Worm (Caenorhabditis elegans) whole organism, early embryonic: ENCODE results near the gene ntl-2.

Experiments
- B0310.2 ChIP-seq: sonication (generic microtip); optimal IDR thresholded peaks from 2 replicates; lab custom pipeline; 2016; ENCODE audit warnings: mild to moderate bottlenecking, missing genetic modification characterization, missing compliant biosample characterization
- F13C5.2 ChIP-seq: sonication (generic microtip); optimal IDR thresholded peaks from 2 replicates; lab custom pipeline; 2017; ENCODE audit warnings: mild to moderate bottlenecking, missing genetic modification characterization, inconsistent platforms, missing compliant biosample characterization
- aly-1 ChIP-seq: sonication (generic microtip); optimal IDR thresholded peaks from 2 replicates; lab custom pipeline; 2016; ENCODE audit warnings: missing genetic modification characterization, missing compliant biosample characterization
- ama-1 ChIP-seq: fragments of 150-350 bp; optimal IDR thresholded peaks from 2 replicates; lab custom pipeline; 2014
- ceh-13 ChIP-seq: fragments of 200-800 bp; sonication (Bioruptor generic); optimal IDR thresholded peaks from 2 replicates; lab custom pipeline; 2018; ENCODE audit warnings: mild to moderate bottlenecking, missing genetic modification characterization, missing compliant biosample characterization
- ceh-36 ChIP-seq: sonication (generic microtip); optimal IDR thresholded peaks from 2 replicates; lab custom pipeline; 2016; ENCODE audit warnings: missing genetic modification characterization, inconsistent platforms, missing compliant biosample characterization
- ets-7 ChIP-seq: sonication (generic microtip); optimal IDR thresholded peaks from 2 replicates; lab custom pipeline; 2016; ENCODE audit warnings: missing genotype, missing genetic modification characterization, missing compliant biosample characterization
- flt-1 ChIP-seq: fragments of 200-800 bp; sonication (Bioruptor generic); IDR thresholded peaks from 2 replicates; pipeline ENCODE4 v1.3.6; 2022; ENCODE audit warnings: missing genetic modification characterization, missing compliant biosample characterization
- hmbx-1 ChIP-seq: sonication (generic microtip); optimal IDR thresholded peaks from 2 replicates; lab custom pipeline; 2016; ENCODE audit warnings: mild to moderate bottlenecking, missing genetic modification characterization, missing compliant biosample characterization
- hmg-4 ChIP-seq: fragments of 200-800 bp; sonication (Bioruptor generic); optimal IDR thresholded peaks from 2 replicates; lab custom pipeline; 2018; ENCODE audit warnings: mild to moderate bottlenecking, missing genetic modification characterization, missing compliant biosample characterization
- hnd-1 ChIP-seq: sonication (generic microtip); optimal IDR thresholded peaks from 2 replicates; lab custom pipeline; 2016; ENCODE audit warnings: missing genetic modification characterization, missing compliant biosample characterization
- pes-1 ChIP-seq: fragments of 200-800 bp; sonication (Bioruptor generic); IDR thresholded peaks from 2 replicates; pipeline ENCODE4 v1.3.6; 2022; ENCODE audit warnings: missing genetic modification reagents, missing genetic modification characterization, missing compliant biosample characterization
- scrt-1 ChIP-seq: fragments of 200-800 bp; sonication (Bioruptor generic); IDR thresholded peaks from 2 replicates; pipeline ENCODE4 v1.3.6; 2022; ENCODE audit warnings: missing genetic modification characterization, missing compliant biosample characterization
- sea-1 ChIP-seq: fragments of 200-800 bp; sonication (Bioruptor generic); conservative IDR thresholded peaks from 2 replicates; pipeline ENCODE4 v1.3.6; 2022; ENCODE audit warnings: missing genetic modification characterization, missing compliant biosample characterization
- tbx-11 ChIP-seq: fragments of 200-800 bp; sonication (Bioruptor generic); IDR thresholded peaks from 2 replicates; pipeline ENCODE4 v1.3.6; 2022; ENCODE audit warnings: missing genetic modification characterization, missing compliant biosample characterization
- tbx-37 ChIP-seq: fragments of 200-800 bp; sonication (Bioruptor generic); conservative IDR thresholded peaks from 2 replicates; pipeline ENCODE4 v1.3.6; 2022; ENCODE audit warnings: missing genetic modification reagents, missing genetic modification characterization, missing compliant biosample characterization
- tra-4 ChIP-seq: sonication (generic microtip); optimal IDR thresholded peaks from 2 replicates; lab custom pipeline; 2017; ENCODE audit warnings: missing genetic modification characterization, missing compliant biosample characterization

The ntl-2 gene

DNA sequence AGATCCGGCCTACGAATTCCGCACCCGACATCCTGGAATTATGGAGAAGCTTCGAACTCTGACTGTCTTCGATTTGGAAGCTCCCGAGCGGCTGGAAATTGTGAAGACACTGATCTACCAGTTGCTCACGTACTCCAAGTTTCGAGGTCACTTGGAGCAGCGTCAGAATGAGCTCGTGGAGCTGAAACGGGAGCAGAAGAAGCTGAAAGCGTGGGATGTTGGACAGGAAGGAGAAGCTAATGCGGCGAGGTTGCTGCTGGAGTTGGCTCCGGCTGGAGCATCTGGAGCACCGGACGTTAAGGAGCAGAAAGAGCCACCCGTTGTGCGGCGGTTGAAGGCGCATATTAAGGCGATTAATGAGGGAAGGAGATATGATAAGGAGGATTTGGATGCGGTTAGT is 31.9 kb downstream of the ntl-2 start:
- TF ChIP-seq B0310.2 (no peak), hnd-1 (tag; lab: Kevin White, UChicago) (no peak), ceh-13 (GFP tag; lab: Kevin White, UChicago) (no peak), scrt-1 (GFP tag; lab: Robert Waterston, UW) (no peak), sea-1 (no peak), hmg-4 (GFP tag; lab: Kevin White, UChicago) (no peak), F13C5.2 (no peak), ets-7 (tag; lab: Kevin White, UChicago) (no peak), flt-1 (GFP tag; lab: Robert Waterston, UW) (no peak), pes-1 (GFP tag; lab: Robert Waterston, UW) (no peak), ama-1 (lab: Kevin White, UChicago) (no peak), aly-1 (no peak), hmbx-1 (tag; lab: Kevin White, UChicago) (no peak), ceh-36 (tag; lab: Kevin White, UChicago) (no peak), tbx-37 (no peak), tra-4 (tag; lab: Kevin White, UChicago) (no peak), tbx-11 (GFP tag; lab: Robert Waterston, UW) (no peak)

DNA sequence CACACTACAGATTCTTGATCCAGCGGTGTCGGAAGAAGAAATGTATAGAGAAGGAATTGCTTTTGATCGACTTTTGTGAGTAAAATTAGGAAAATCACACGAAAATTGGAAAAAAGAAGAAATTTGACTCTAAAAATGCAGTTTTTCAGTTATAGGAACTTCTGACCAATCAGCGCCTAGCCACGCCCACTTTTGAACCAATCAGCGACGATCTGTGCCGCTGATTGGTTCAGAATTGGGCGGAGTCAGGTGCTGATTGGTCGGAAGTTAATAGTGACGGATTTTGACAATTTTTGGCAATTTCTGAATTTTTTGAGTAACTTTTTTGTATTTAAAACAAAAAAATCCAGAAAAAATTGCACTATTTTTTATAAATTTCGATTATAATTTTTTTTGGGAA is 34.8 kb downstream of the ntl-2 start:
- TF ChIP-seq tbx-37 (no peak), pes-1 (GFP tag; lab: Robert Waterston, UW) (no peak), B0310.2 (no peak), scrt-1 (GFP tag; lab: Robert Waterston, UW) (no peak), hmbx-1 (tag; lab: Kevin White, UChicago) (no peak), tbx-11 (GFP tag; lab: Robert Waterston, UW) (no peak), ama-1 (lab: Kevin White, UChicago) (no peak), aly-1 (no peak), hmg-4 (GFP tag; lab: Kevin White, UChicago) (no peak), hnd-1 (tag; lab: Kevin White, UChicago) (no peak), ceh-36 (tag; lab: Kevin White, UChicago) (no peak), sea-1 (no peak), tra-4 (tag; lab: Kevin White, UChicago) (no peak), ets-7 (tag; lab: Kevin White, UChicago) (no peak)

DNA sequence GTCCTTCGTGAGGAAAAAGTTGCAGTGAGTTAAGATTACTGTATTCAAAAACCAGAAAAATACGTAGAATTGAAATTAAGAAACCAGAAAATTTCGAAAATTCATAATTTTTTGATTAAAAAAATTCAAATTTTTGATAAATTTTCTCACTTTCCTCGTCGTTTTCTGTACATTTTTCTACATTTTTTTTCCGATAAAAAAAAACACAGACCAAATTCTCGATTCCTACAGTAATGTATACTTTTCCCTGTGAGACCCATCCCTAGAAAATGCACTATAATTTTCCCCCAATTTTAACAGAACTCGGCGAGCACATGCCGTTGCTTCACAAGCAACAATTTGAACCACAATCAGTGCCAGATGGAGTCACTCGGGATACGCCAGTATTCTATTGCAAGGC is 36.4 kb downstream of the ntl-2 start, which contains the start of gene athp-2:
athp-2 (plus strand) TSS at position 301 of the 400 bp plus-strand sequence.
- no peak for TF ChIP-seq hmbx-1 (tag; lab: Kevin White, UChicago)
- TF ChIP-seq hnd-1 (tag; lab: Kevin White, UChicago), result no peak
- no peak for TF ChIP-seq F13C5.2
- TF ChIP-seq tbx-11 (GFP tag; lab: Robert Waterston, UW), result no peak
- no peak for TF ChIP-seq hmg-4 (GFP tag; lab: Kevin White, UChicago)
- TF ChIP-seq B0310.2, result no peak
- TF ChIP-seq ama-1 (lab: Kevin White, UChicago), result no peak
- no peak for TF ChIP-seq ceh-36 (tag; lab: Kevin White, UChicago)
- TF ChIP-seq tra-4 (tag; lab: Kevin White, UChicago), result no peak
- no peak for TF ChIP-seq sea-1
- no peak for TF ChIP-seq tbx-37
- no peak for TF ChIP-seq scrt-1 (GFP tag; lab: Robert Waterston, UW)
- TF ChIP-seq flt-1 (GFP tag; lab: Robert Waterston, UW), result no peak
- no peak for TF ChIP-seq ceh-13 (GFP tag; lab: Kevin White, UChicago)
- TF ChIP-seq pes-1 (GFP tag; lab: Robert Waterston, UW), result no peak
- TF ChIP-seq aly-1, result no peak
- TF ChIP-seq ets-7 (tag; lab: Kevin White, UChicago), result no peak

DNA sequence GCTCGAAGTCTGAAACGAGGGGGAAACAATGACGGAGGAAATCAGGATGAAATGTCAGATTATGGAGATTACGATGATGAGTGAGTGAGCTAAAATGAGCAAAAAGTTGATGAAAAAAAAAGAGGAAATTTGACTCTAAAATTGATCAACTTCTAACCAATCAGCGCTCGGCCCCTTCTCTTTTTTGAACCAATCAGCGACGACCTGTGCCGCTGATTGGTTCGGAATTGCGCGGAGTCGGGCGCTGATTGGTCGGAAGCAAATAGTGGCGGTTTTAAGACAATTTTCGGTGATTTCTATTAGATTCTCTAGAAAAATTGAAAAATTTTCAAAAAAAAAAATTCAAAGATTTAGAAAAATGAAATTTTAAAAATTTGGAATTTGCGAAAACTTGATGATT is 38.5 kb downstream of the ntl-2 start:
- no peak for TF ChIP-seq hmbx-1 (tag; lab: Kevin White, UChicago)
- TF ChIP-seq aly-1, result no peak
- no peak for TF ChIP-seq ceh-36 (tag; lab: Kevin White, UChicago)
- TF ChIP-seq scrt-1 (GFP tag; lab: Robert Waterston, UW), result no peak

DNA sequence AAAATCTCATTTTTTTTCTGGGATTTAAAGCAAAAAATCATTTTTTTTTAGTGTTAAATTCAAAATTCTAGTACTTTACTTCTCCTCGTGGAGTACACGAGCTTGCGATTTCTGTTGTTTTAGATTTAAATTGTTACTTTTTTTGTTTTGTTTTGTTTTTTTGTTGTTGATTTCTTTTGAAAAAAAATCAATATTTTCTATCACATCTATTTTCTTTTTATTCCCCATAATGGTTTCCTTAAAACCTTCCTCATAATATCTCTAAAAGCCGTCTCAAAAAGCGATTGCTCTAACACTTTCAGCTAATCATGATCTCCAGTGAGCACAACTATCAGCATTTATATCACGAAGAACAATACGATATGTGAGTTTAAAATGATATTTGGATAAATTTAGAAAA is 41.8 kb downstream of the ntl-2 start, which contains the start of gene madf-3:
madf-3 (plus strand) TSS at position 301 of the 400 bp plus-strand sequence.
- TF ChIP-seq tbx-11 (GFP tag; lab: Robert Waterston, UW) (no peak), scrt-1 (GFP tag; lab: Robert Waterston, UW) (no peak), B0310.2 (no peak), hmg-4 (GFP tag; lab: Kevin White, UChicago) (no peak), tbx-37 (no peak), pes-1 (GFP tag; lab: Robert Waterston, UW) (no peak), F13C5.2 (no peak), ceh-36 (tag; lab: Kevin White, UChicago) (no peak), hmbx-1 (tag; lab: Kevin White, UChicago) (no peak), flt-1 (GFP tag; lab: Robert Waterston, UW) (no peak), ceh-13 (GFP tag; lab: Kevin White, UChicago) (no peak), tra-4 (tag; lab: Kevin White, UChicago) (no peak), hnd-1 (tag; lab: Kevin White, UChicago) (no peak), sea-1 (no peak), ets-7 (tag; lab: Kevin White, UChicago) (no peak), aly-1 (no peak), ama-1 (lab: Kevin White, UChicago) (no peak)

DNA sequence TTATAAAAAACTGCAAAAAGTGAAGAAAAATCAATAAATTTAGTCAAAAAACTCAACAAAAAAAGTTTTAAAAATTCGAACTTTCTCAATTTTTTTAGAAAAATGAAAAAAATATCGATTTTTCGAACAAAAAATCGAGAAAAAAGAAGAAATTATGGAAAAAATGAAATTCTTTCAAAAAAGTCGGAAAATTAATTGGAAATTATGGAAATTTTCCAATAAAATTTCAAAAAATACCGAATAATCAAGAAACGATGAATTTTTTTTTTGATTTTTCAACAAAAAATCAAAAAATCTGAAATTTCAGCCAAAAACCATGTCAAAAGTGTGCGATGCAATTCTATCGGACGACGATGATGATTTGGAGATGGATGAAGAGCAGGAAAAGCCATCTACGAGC is 47.5 kb downstream of the ntl-2 start, which contains the start of gene H20J04.4:
H20J04.4 (plus strand) TSS at position 301 of the 400 bp plus-strand sequence.
- TF ChIP-seq flt-1 (GFP tag; lab: Robert Waterston, UW) (no peak), tbx-37 (no peak), hnd-1 (tag; lab: Kevin White, UChicago) (no peak), ceh-36 (tag; lab: Kevin White, UChicago) (no peak), ceh-13 (GFP tag; lab: Kevin White, UChicago) (no peak), hmbx-1 (tag; lab: Kevin White, UChicago) (no peak), F13C5.2 (no peak), B0310.2 (no peak), ets-7 (tag; lab: Kevin White, UChicago) (no peak), pes-1 (GFP tag; lab: Robert Waterston, UW) (no peak), scrt-1 (GFP tag; lab: Robert Waterston, UW) (no peak), tra-4 (tag; lab: Kevin White, UChicago) (no peak), tbx-11 (GFP tag; lab: Robert Waterston, UW) (no peak), sea-1 (no peak), aly-1 (no peak), ama-1 (lab: Kevin White, UChicago) (no peak), hmg-4 (GFP tag; lab: Kevin White, UChicago) (no peak)

DNA sequence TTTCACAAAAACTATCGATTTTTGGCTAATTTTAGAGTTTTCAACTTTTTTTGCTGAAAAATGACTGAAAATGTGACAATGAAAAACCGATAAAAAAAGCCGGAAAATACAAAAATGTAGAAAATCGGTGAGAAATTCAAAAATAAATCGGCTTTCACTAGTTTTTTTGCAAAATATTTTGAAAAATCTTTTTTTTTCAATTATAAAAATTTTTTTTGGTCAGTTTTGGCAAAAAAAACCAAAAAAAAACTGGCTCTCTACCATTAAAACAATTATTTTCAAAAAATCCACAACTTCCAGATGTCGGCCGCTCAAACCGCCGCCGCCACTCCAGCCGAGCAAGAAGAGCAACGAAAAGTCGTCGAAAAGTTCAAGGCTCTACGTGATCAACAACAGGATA is 49.8 kb downstream of the ntl-2 start, which contains the start of gene pfd-2:
pfd-2 (plus strand) TSS at position 301 of the 400 bp plus-strand sequence.
- TF ChIP-seq hmg-4 (GFP tag; lab: Kevin White, UChicago) (no peak), flt-1 (GFP tag; lab: Robert Waterston, UW) (no peak)
